Fruit fly (Drosophila melanogaster): ENCODE results near the gene CG6345.

- TF ChIP-seq psq (optimal IDR thresholded peaks at IDR 0.05) (no peak), pan (optimal IDR thresholded peaks at IDR 0.05) (no peak), CG8478 (optimal IDR thresholded peaks at IDR 0.05) (no peak)
Measured at dm6 chr3R:10389027-10389465, 26.8 kb downstream of the CG6345 start.
